Worm (Caenorhabditis elegans): ENCODE measurements around the gene C45G7.13.

The C45G7.13 gene

ce11 chrIV:2395997-2396396, 55.1 kb downstream of the C45G7.13 start:
- no peak for TF ChIP-seq grh-1 (GFP tag; IDR thresholded peaks at IDR 0.05)
- TF ChIP-seq dsc-1 (tag; optimal IDR thresholded peaks at IDR 0.05) = no peak
- no peak for TF ChIP-seq fos-1 (tag; optimal IDR thresholded peaks at IDR 0.05)
- TF ChIP-seq nhr-11 (tag; optimal IDR thresholded peaks at IDR 0.05) = no peak
- TF ChIP-seq hlh-17 (GFP tag; optimal IDR thresholded peaks at IDR 0.05; ENCODE audit: borderline replicate concordance) = no peak

DNA sequence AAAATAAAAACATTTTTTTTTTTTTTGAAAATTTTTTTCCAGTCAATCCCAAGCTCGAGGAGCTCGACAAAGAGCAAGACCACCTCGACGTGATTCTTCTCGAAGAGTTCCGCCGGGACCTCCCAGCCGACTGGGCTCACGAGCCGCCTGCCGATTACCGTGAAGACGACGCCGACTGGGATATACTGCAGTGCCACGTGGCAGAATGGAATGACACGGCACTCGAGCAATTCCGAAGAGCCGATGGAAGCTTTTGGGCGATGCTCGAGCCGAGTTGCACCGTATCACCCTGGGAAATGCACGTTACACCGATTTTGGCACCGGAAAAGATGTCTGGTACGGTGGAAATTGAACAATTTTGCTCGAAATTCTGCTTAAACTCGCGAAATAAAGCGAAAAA, 58.1 kb downstream of the C45G7.13 start:
- TF ChIP-seq hpl-2 (GFP tag; optimal IDR thresholded peaks at IDR 0.05) = no peak
- no peak for TF ChIP-seq tlp-1 (tag; optimal IDR thresholded peaks at IDR 0.05)
- no peak for TF ChIP-seq unc-62 (GFP tag; optimal IDR thresholded peaks at IDR 0.05)
- TF ChIP-seq ets-5 (GFP tag; IDR thresholded peaks at IDR 0.05) = no peak
- TF ChIP-seq C04F5.9 (tag; optimal IDR thresholded peaks at IDR 0.05) = no peak
- no peak for TF ChIP-seq xbp-1 (tag; optimal IDR thresholded peaks at IDR 0.05)
- TF ChIP-seq nhr-71 (tag; optimal IDR thresholded peaks at IDR 0.05) = no peak
- no peak for TF ChIP-seq C16A3.4 (tag; optimal IDR thresholded peaks at IDR 0.05)
- no peak for TF ChIP-seq unc-30 (tag; optimal IDR thresholded peaks at IDR 0.05)
- no peak for TF ChIP-seq fkh-10 (GFP tag; optimal IDR thresholded peaks at IDR 0.05)
- no peak for TF ChIP-seq egl-13 (tag; optimal IDR thresholded peaks at IDR 0.05)
- TF ChIP-seq ceh-63 (GFP tag; optimal IDR thresholded peaks at IDR 0.05) = no peak

DNA sequence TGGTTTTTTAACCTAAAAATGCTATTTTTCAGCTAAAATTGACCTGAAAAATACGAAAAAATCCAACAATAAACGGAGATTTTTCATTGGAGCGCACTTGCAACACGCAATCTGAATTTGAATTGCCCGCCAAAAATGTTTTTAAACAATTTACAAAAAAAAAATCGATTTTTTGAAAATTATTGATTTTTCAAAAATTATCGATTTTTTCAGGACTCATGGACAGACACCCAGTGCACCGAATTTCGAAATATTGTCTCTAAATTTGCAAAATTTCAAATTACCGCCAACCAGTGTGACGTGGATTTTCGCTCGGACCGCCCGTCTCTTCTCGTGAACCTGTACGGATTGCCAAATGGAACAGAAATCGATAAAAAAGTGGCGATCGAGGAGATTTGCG, 59.3 kb downstream of the C45G7.13 start:
- TF ChIP-seq unc-30 (tag; optimal IDR thresholded peaks at IDR 0.05) (no peak), nhr-47 (tag; optimal IDR thresholded peaks at IDR 0.05) (no peak), nhr-90 (tag; optimal IDR thresholded peaks at IDR 0.05; ENCODE audit: poor library complexity) (no peak), mef-2 (tag; optimal IDR thresholded peaks at IDR 0.05) (no peak), lin-39 (tag; optimal IDR thresholded peaks at IDR 0.05) (no peak), lin-13 (GFP tag; optimal IDR thresholded peaks at IDR 0.05) (no peak), pqm-1 (tag; optimal IDR thresholded peaks at IDR 0.05) (no peak), ama-1 (optimal IDR thresholded peaks at IDR 0.05) (no peak), ceh-90 (tag; optimal IDR thresholded peaks at IDR 0.05) (no peak), pax-3 (tag; optimal IDR thresholded peaks at IDR 0.05) (no peak), tlp-1 (tag; optimal IDR thresholded peaks at IDR 0.05) (no peak)
